Worm (Caenorhabditis elegans) whole organism, L4/young adult: ENCODE data around the gene lin-54.

ENCODE experiments used
- W03F9.2 ChIP-seq: fragments of 150-350 bp; optimal IDR thresholded peaks from 2 replicates; lab custom pipeline; 2014; ENCODE audit warnings: missing biosample characterization, missing genetic modification characterization
- him-1 ChIP-seq: sonication (generic microtip); optimal IDR thresholded peaks from 2 replicates; lab custom pipeline; 2016; ENCODE audit warnings: missing genotype, missing genetic modification reagents, missing genetic modification characterization, missing compliant biosample characterization

- TF ChIP-seq him-1 (tag; lab: Kevin White, UChicago), result no peak
- TF ChIP-seq W03F9.2, result no peak
Measured at ce11 chrIV:13272494-13272893, 31.6 kb downstream of the lin-54 start, which contains the start of gene unc-26.
